Worm (Caenorhabditis elegans): ENCODE results near the gene wsp-1.

- TF ChIP-seq zim-3 (tag; optimal IDR thresholded peaks at IDR 0.05): no peak
- TF ChIP-seq nfya-1 (tag; optimal IDR thresholded peaks at IDR 0.05; ENCODE audit: borderline replicate concordance, insufficient read depth): no peak
- TF ChIP-seq F49E8.2 (tag; optimal IDR thresholded peaks at IDR 0.05; ENCODE audit: insufficient read depth): no peak
- TF ChIP-seq dpl-1 (GFP tag; optimal IDR thresholded peaks at IDR 0.05): no peak
- TF ChIP-seq cebp-2 (GFP tag; IDR thresholded peaks at IDR 0.05): no peak
- TF ChIP-seq D2030.7 (GFP tag; IDR thresholded peaks at IDR 0.05): no peak
- no peak for TF ChIP-seq Y53F4B.3 (GFP tag; IDR thresholded peaks at IDR 0.05)
- no peak for TF ChIP-seq ama-1 (optimal IDR thresholded peaks at IDR 0.05)
- no peak for TF ChIP-seq ama-1 (GFP tag; optimal IDR thresholded peaks at IDR 0.05)
- TF ChIP-seq mes-4 (tag; optimal IDR thresholded peaks at IDR 0.05): no peak
- no peak for TF ChIP-seq B0035.1 (tag; optimal IDR thresholded peaks at IDR 0.05)
- TF ChIP-seq ets-4 (GFP tag; optimal IDR thresholded peaks at IDR 0.05): no peak
- no peak for TF ChIP-seq Y95B8A.8 (GFP tag; IDR thresholded peaks at IDR 0.05)
- no peak for TF ChIP-seq ceh-91 (GFP tag; IDR thresholded peaks at IDR 0.05)
These were observed 44.4 kb upstream of the wsp-1 start for ce11 chrIV:8243170-8243569.
